Fruit fly (Drosophila melanogaster) whole organism, embryonic: ENCODE measurements around the gene SppL.
A peak's percentile ranks its signal among the peaks of the same experiment; 100 is the strongest.

ENCODE experiments used
- CG10209 ChIP-seq: fragments of 200-800 bp; sonication (Bioruptor generic); optimal IDR thresholded peaks from 3 replicates; lab custom pipeline; 2017; ENCODE audit warnings: missing biosample characterization, mild to moderate bottlenecking, missing genetic modification characterization, missing genetic modification reagents
- CG10321 ChIP-seq: fragments of 200-800 bp; sonication (Bioruptor generic); IDR thresholded peaks from 2 replicates; pipeline ENCODE4 v1.3.6; 2022; ENCODE audit warnings: missing biosample characterization, missing genetic modification characterization
- CG1233 ChIP-seq: fragments of 200-800 bp; sonication (Bioruptor generic); optimal IDR thresholded peaks from 4 replicates; lab custom pipeline; 2018; ENCODE audit warnings: missing biosample characterization, mild to moderate bottlenecking, missing genetic modification characterization
- CG12391 ChIP-seq: fragments of 200-800 bp; sonication (Bioruptor generic); optimal IDR thresholded peaks from 3 replicates; lab custom pipeline; 2018; ENCODE audit warnings: missing biosample characterization, mild to moderate bottlenecking, missing genetic modification characterization, moderate library complexity
- CG14860 ChIP-seq: fragments of 200-800 bp; sonication (Bioruptor generic); IDR thresholded peaks from 3 replicates; pipeline ENCODE4 v1.3.6; 2022; ENCODE audit warnings: missing biosample characterization, missing genetic modification characterization; ENCODE audit not compliant: partially characterized antibody
- CG15011 ChIP-seq: fragments of 200-800 bp; sonication (Bioruptor generic); optimal IDR thresholded peaks from 3 replicates; lab custom pipeline; 2018; ENCODE audit warnings: missing biosample characterization, mild to moderate bottlenecking, missing genetic modification characterization
- CG1603 ChIP-seq: fragments of 200-800 bp; sonication (Bioruptor generic); optimal IDR thresholded peaks from 2 replicates; lab custom pipeline; 2019; ENCODE audit warnings: missing biosample characterization, mild to moderate bottlenecking, missing genetic modification characterization, moderate library complexity
- CG17186 ChIP-seq: fragments of 200-800 bp; sonication (Bioruptor generic); optimal IDR thresholded peaks from 3 replicates; lab custom pipeline; 2017; ENCODE audit warnings: missing biosample characterization, missing genetic modification reagents, missing genetic modification characterization
- CG1792 ChIP-seq: fragments of 200-800 bp; sonication (Bioruptor generic); optimal IDR thresholded peaks from 2 replicates; lab custom pipeline; 2016; ENCODE audit warnings: missing biosample characterization, missing genetic modification characterization
- CG2712 ChIP-seq: fragments of 200-800 bp; optimal IDR thresholded peaks from 3 replicates; lab custom pipeline; 2019; ENCODE audit warnings: missing biosample characterization, mild to moderate bottlenecking, missing genetic modification characterization, moderate library complexity
- CG31224 ChIP-seq: fragments of 200-800 bp; sonication (Bioruptor generic); IDR thresholded peaks from 2 replicates; pipeline ENCODE4 v1.3.6; 2022; ENCODE audit warnings: missing biosample characterization, missing genetic modification characterization
- CG3407 ChIP-seq: fragments of 200-800 bp; sonication (Bioruptor generic); optimal IDR thresholded peaks from 2 replicates; lab custom pipeline; 2018; ENCODE audit warnings: missing biosample characterization, mild to moderate bottlenecking, missing genetic modification characterization
- CG42726 ChIP-seq: fragments of 200-800 bp; sonication (Bioruptor generic); IDR thresholded peaks from 2 replicates; pipeline ENCODE4 v1.3.6; 2022; ENCODE audit warnings: missing biosample characterization, missing genetic modification characterization; ENCODE audit not compliant: partially characterized antibody
- CG4854 ChIP-seq: fragments of 200-800 bp; sonication (Bioruptor generic); optimal IDR thresholded peaks from 2 replicates; lab custom pipeline; 2016; ENCODE audit warnings: missing biosample characterization, missing genetic modification characterization, inconsistent platforms
- CG6654 ChIP-seq: fragments of 200-800 bp; sonication (Bioruptor generic); optimal IDR thresholded peaks from 2 replicates; lab custom pipeline; 2017; ENCODE audit warnings: missing biosample characterization, mild to moderate bottlenecking, missing genetic modification characterization
- CG8290 ChIP-seq, 3 experiments: fragments of 200-800 bp; sonication (Bioruptor generic); optimal IDR thresholded peaks; 2 replicates each; lab custom pipeline; 2016 to 2019; ENCODE audit warnings: missing biosample characterization in 3 of 3, missing genetic modification characterization in 3 of 3, mild to moderate bottlenecking in 2 of 3, moderate library complexity in 1 of 3
- CG9609 ChIP-seq: fragments of 200-800 bp; sonication (Bioruptor generic); optimal IDR thresholded peaks from 3 replicates; lab custom pipeline; 2016; ENCODE audit warnings: missing biosample characterization, missing genetic modification characterization
- CHES-1-like ChIP-seq: fragments of 200-800 bp; sonication (Bioruptor generic); optimal IDR thresholded peaks from 2 replicates; lab custom pipeline; 2016; ENCODE audit warnings: missing biosample characterization, missing genetic modification characterization
- Dfd ChIP-seq, 2 experiments: fragments of >200 bp; optimal IDR thresholded peaks; 2 replicates each; lab custom pipeline; 2017; ENCODE audit warnings: missing biosample characterization in 2 of 2, missing genetic modification characterization in 2 of 2
- Dll ChIP-seq: fragments of 200-800 bp; sonication (Bioruptor generic); IDR thresholded peaks from 4 replicates; pipeline ENCODE4 v1.3.6; 2022; ENCODE audit warnings: missing biosample characterization, missing genetic modification characterization; ENCODE audit not compliant: partially characterized antibody
- Fer1 ChIP-seq: fragments of 200-800 bp; sonication (Bioruptor generic); optimal IDR thresholded peaks from 2 replicates; lab custom pipeline; 2017; ENCODE audit warnings: missing biosample characterization, mild to moderate bottlenecking, missing genetic modification characterization
- Hand ChIP-seq: fragments of 200-800 bp; sonication (Bioruptor generic); optimal IDR thresholded peaks from 2 replicates; lab custom pipeline; 2017; ENCODE audit warnings: mild to moderate bottlenecking, missing biosample characterization, missing genetic modification reagents, missing genetic modification characterization
- Hey ChIP-seq: fragments of 200-800 bp; sonication (Bioruptor generic); optimal IDR thresholded peaks from 3 replicates; lab custom pipeline; 2018; ENCODE audit warnings: missing biosample characterization, mild to moderate bottlenecking, missing genetic modification characterization
- Hmx ChIP-seq: fragments of 200-800 bp; sonication (Bioruptor generic); optimal IDR thresholded peaks from 2 replicates; lab custom pipeline; 2016; ENCODE audit warnings: missing biosample characterization, missing genetic modification characterization
- Max ChIP-seq: fragments of 200-800 bp; sonication (Bioruptor generic); optimal IDR thresholded peaks from 2 replicates; lab custom pipeline; 2016; ENCODE audit warnings: missing biosample characterization, mild to moderate bottlenecking, missing genetic modification characterization
- Mrtf ChIP-seq: fragments of 200-800 bp; sonication (Bioruptor generic); IDR thresholded peaks from 3 replicates; pipeline ENCODE4 v1.3.6; 2022; ENCODE audit warnings: missing biosample characterization, missing genetic modification characterization
- NC2β ChIP-seq: fragments of 200-800 bp; sonication (Bioruptor generic); optimal IDR thresholded peaks from 2 replicates; lab custom pipeline; 2016; ENCODE audit warnings: missing biosample characterization, missing genetic modification characterization
- Oli ChIP-seq: fragments of 200-800 bp; sonication (Bioruptor generic); optimal IDR thresholded peaks from 2 replicates; lab custom pipeline; 2018; ENCODE audit warnings: missing biosample characterization, mild to moderate bottlenecking, missing genetic modification characterization, moderate library complexity
- Spps ChIP-seq: fragments of 200-800 bp; sonication (Bioruptor generic); optimal IDR thresholded peaks from 2 replicates; lab custom pipeline; 2018; ENCODE audit warnings: missing biosample characterization, mild to moderate bottlenecking, missing genetic modification characterization
- Vsx1 ChIP-seq: fragments of 200-800 bp; sonication (Bioruptor generic); optimal IDR thresholded peaks from 2 replicates; lab custom pipeline; 2017; ENCODE audit warnings: missing biosample characterization, mild to moderate bottlenecking, missing genetic modification characterization, missing genetic modification reagents
- ac ChIP-seq: fragments of 200-800 bp; sonication (Bioruptor generic); optimal IDR thresholded peaks from 3 replicates; lab custom pipeline; 2017; ENCODE audit warnings: missing biosample characterization, mild to moderate bottlenecking, missing genetic modification characterization
- amos ChIP-seq: fragments of 200-800 bp; sonication (Bioruptor generic); IDR thresholded peaks from 2 replicates; pipeline ENCODE4 v1.3.6; 2022; ENCODE audit warnings: missing biosample characterization, missing genetic modification characterization; ENCODE audit not compliant: partially characterized antibody
- ash1 ChIP-seq: fragments of 200-800 bp; sonication (Bioruptor generic); optimal IDR thresholded peaks from 2 replicates; lab custom pipeline; 2018; ENCODE audit warnings: missing biosample characterization, mild to moderate bottlenecking, missing genetic modification characterization
- az2 ChIP-seq: fragments of 200-800 bp; sonication (Bioruptor generic); optimal IDR thresholded peaks from 3 replicates; lab custom pipeline; 2016; ENCODE audit warnings: missing biosample characterization, missing genetic modification characterization
- cad ChIP-seq: fragments of >200 bp; optimal IDR thresholded peaks from 2 replicates; lab custom pipeline; 2017; ENCODE audit warnings: missing biosample characterization, missing genetic modification characterization
- cg ChIP-seq: fragments of 200-800 bp; sonication (Bioruptor generic); optimal IDR thresholded peaks from 3 replicates; lab custom pipeline; 2019; ENCODE audit warnings: missing biosample characterization, mild to moderate bottlenecking, missing genetic modification characterization, moderate library complexity
- crp ChIP-seq, 2 experiments: fragments of 200-800 bp; sonication (Bioruptor generic); optimal IDR thresholded peaks; 2 replicates in 1 of 2; 3 replicates in 1 of 2; lab custom pipeline; 2017; ENCODE audit warnings: missing biosample characterization in 2 of 2, missing genetic modification characterization in 2 of 2, mild to moderate bottlenecking in 1 of 2, moderate library complexity in 1 of 2
- esg ChIP-seq: fragments of 200-800 bp; sonication (Bioruptor generic); conservative IDR thresholded peaks from 2 replicates; pipeline ENCODE4 v1.3.6; 2022; ENCODE audit warnings: missing biosample characterization, missing genetic modification characterization
- gce ChIP-seq: fragments of 200-800 bp; sonication (Bioruptor generic); IDR thresholded peaks from 3 replicates; pipeline ENCODE4 v1.3.6; 2022; ENCODE audit warnings: missing biosample characterization, missing genetic modification characterization
- gem ChIP-seq: fragments of 200-800 bp; sonication (Bioruptor generic); optimal IDR thresholded peaks from 2 replicates; lab custom pipeline; 2019; ENCODE audit warnings: missing biosample characterization, mild to moderate bottlenecking, missing genetic modification characterization, moderate library complexity
- hkb ChIP-seq, 2 experiments: fragments of 200-800 bp in 1 of 2; fragments of >200 bp in 1 of 2; sonication (Bioruptor generic) in 1 of 2; IDR thresholded peaks in 1 of 2; optimal IDR thresholded peaks in 1 of 2; 2 replicates each; pipeline versions ENCODE4 v1.3.6 to Lab custom; 2017 to 2022; ENCODE audit warnings: missing biosample characterization in 1 of 2, missing genetic modification characterization in 1 of 2
- kni ChIP-seq: fragments of 200-800 bp; sonication (Bioruptor generic); optimal IDR thresholded peaks from 3 replicates; lab custom pipeline; 2017; ENCODE audit warnings: mild to moderate bottlenecking, missing biosample characterization, missing genetic modification reagents, missing genetic modification characterization
- so ChIP-seq: fragments of 200-800 bp; sonication (Bioruptor generic); IDR thresholded peaks from 3 replicates; pipeline ENCODE4 v1.3.6; 2022; ENCODE audit warnings: missing biosample characterization, missing genetic modification characterization
- sr ChIP-seq: fragments of 200-800 bp; sonication (Bioruptor generic); IDR thresholded peaks from 3 replicates; pipeline ENCODE4 v1.3.6; 2022; ENCODE audit warnings: missing biosample characterization, missing genetic modification characterization
- ssp ChIP-seq: fragments of 200-800 bp; sonication (Bioruptor generic); IDR thresholded peaks from 2 replicates; pipeline ENCODE4 v1.3.6; 2022; ENCODE audit warnings: missing biosample characterization, missing genetic modification characterization
- stc ChIP-seq: fragments of 200-800 bp; sonication (Bioruptor generic); IDR thresholded peaks from 2 replicates; pipeline ENCODE4 v1.3.6; 2022; ENCODE audit warnings: missing biosample characterization, missing genetic modification characterization
- tap ChIP-seq: fragments of 200-800 bp; optimal IDR thresholded peaks from 3 replicates; lab custom pipeline; 2019; ENCODE audit warnings: missing biosample characterization, mild to moderate bottlenecking, missing genetic modification characterization, moderate library complexity
- tin ChIP-seq: fragments of 200-800 bp; sonication (Bioruptor generic); optimal IDR thresholded peaks from 3 replicates; lab custom pipeline; 2016; ENCODE audit warnings: missing biosample characterization, missing genetic modification characterization
- unc-4 ChIP-seq: fragments of 200-800 bp; sonication (Bioruptor generic); IDR thresholded peaks from 2 replicates; pipeline ENCODE4 v1.3.6; 2022; ENCODE audit warnings: missing biosample characterization, missing genetic modification characterization; ENCODE audit not compliant: partially characterized antibody
- vfl ChIP-seq: fragments of 200-800 bp; sonication (Bioruptor generic); optimal IDR thresholded peaks from 2 replicates; lab custom pipeline; 2016; ENCODE audit warnings: missing biosample characterization, missing genetic modification characterization

Gene SppL

dm6 chr3R:25893272-25893671, 11.5 kb downstream of the SppL start, which contains the start of gene CG5913 (continued):
- no peak for TF ChIP-seq CG15011 (GFP tag; lab: Kevin White, UChicago)
- TF ChIP-seq CG1603 (tag; lab: Kevin White, UChicago), result no peak
- no peak for TF ChIP-seq ac (GFP tag; lab: Kevin White, UChicago)
- no peak for TF ChIP-seq az2 (GFP tag; lab: Kevin White, UChicago)
- TF ChIP-seq CG17186, result peak; percentile 9
- no peak for TF ChIP-seq Oli (tag; lab: Kevin White, UChicago)
- peak; percentile 22; the same call in 1 of the 2 replicates for TF ChIP-seq unc-4 (GFP tag; lab: Robert Waterston, UW)
- no peak for TF ChIP-seq sr (GFP tag; lab: Robert Waterston, UW)
- no peak for TF ChIP-seq gce (GFP tag; lab: Robert Waterston, UW)
- TF ChIP-seq Max (GFP tag; lab: Kevin White, UChicago), result peak; percentile 15
- TF ChIP-seq CG10209 (GFP tag; lab: Kevin White, UChicago), result no peak
- no peak for TF ChIP-seq stc (GFP tag; lab: Robert Waterston, UW)
- TF ChIP-seq ash1 (GFP tag; lab: Kevin White, UChicago), result no peak
- no peak for TF ChIP-seq CG6654
- TF ChIP-seq so (GFP tag; lab: Robert Waterston, UW), result no peak
- TF ChIP-seq Dll (GFP tag; lab: Robert Waterston, UW), result no peak
- TF ChIP-seq CG14860 (GFP tag; lab: Robert Waterston, UW), result no peak
- no peak for TF ChIP-seq Hand
- TF ChIP-seq ssp (GFP tag; lab: Robert Waterston, UW), result no peak
- no peak for TF ChIP-seq CG9609
- TF ChIP-seq tin (GFP tag; lab: Kevin White, UChicago), result no peak
- no peak for TF ChIP-seq tap (tag; lab: Kevin White, UChicago)
- no peak for TF ChIP-seq Vsx1
- TF ChIP-seq CG2712, result no peak
- TF ChIP-seq CG4854 (GFP tag; lab: Kevin White, UChicago), result no peak
- TF ChIP-seq CG42726 (GFP tag; lab: Robert Waterston, UW), result no peak
- TF ChIP-seq CHES-1-like (GFP tag; lab: Kevin White, UChicago), result no peak
- no peak for TF ChIP-seq Hey (tag; lab: Kevin White, UChicago)
- no peak for TF ChIP-seq cg (GFP tag; lab: Kevin White, UChicago)
- no peak for TF ChIP-seq CG10321 (GFP tag; lab: Robert Waterston, UW)
- TF ChIP-seq kni (GFP tag; lab: Kevin White, UChicago), result no peak
- no peak for TF ChIP-seq CG8290 (GFP tag; optimal IDR thresholded peaks at IDR 0.05; lab: Kevin White, UChicago)
- TF ChIP-seq CG8290 (tag; optimal IDR thresholded peaks at IDR 0.05; lab: Kevin White, UChicago), result no peak
- no peak for TF ChIP-seq gem (tag; lab: Kevin White, UChicago)
- TF ChIP-seq Hmx, result no peak
- no peak for TF ChIP-seq crp (GFP tag; optimal IDR thresholded peaks at IDR 0.05; lab: Kevin White, UChicago)
- no peak for TF ChIP-seq CG31224
- no peak for TF ChIP-seq hkb (optimal IDR thresholded peaks at IDR 0.05; lab: Kevin White, UChicago)
- no peak for TF ChIP-seq hkb (GFP tag; IDR thresholded peaks at IDR 0.05; lab: Robert Waterston, UW)
- TF ChIP-seq vfl (GFP tag; lab: Kevin White, UChicago), result no peak
- TF ChIP-seq cad (GFP tag; lab: Kevin White, UChicago), result no peak
- no peak for TF ChIP-seq Fer1 (GFP tag; lab: Kevin White, UChicago)
- TF ChIP-seq Dfd (GFP tag; optimal IDR thresholded peaks at IDR 0.05; lab: Kevin White, UChicago), result no peak
- TF ChIP-seq CG3407 (GFP tag; lab: Kevin White, UChicago), result no peak
- TF ChIP-seq Mrtf (GFP tag; lab: Robert Waterston, UW), result no peak
- TF ChIP-seq CG1792 (GFP tag; lab: Kevin White, UChicago), result no peak
- TF ChIP-seq CG12391 (tag; lab: Kevin White, UChicago), result no peak
- no peak for TF ChIP-seq CG1233 (GFP tag; lab: Kevin White, UChicago)
- no peak for TF ChIP-seq NC2β (GFP tag; lab: Kevin White, UChicago)
- no peak for TF ChIP-seq esg (GFP tag; lab: Robert Waterston, UW)
- no peak for TF ChIP-seq Spps
- TF ChIP-seq amos (GFP tag; lab: Robert Waterston, UW), result peak; percentile 31; the same call in 1 of the 2 replicates
